Worm (Caenorhabditis elegans) whole organism, L3 larva: ENCODE data around the gene sdz-36.

ENCODE experiments used
- R02D3.7 ChIP-seq: fragments of 150-350 bp; optimal IDR thresholded peaks from 2 replicates; lab custom pipeline; 2014; ENCODE audit warnings: missing biosample characterization, missing genetic modification characterization
- ZK546.5 ChIP-seq: sonication (generic microtip); optimal IDR thresholded peaks from 2 replicates; lab custom pipeline; 2017; ENCODE audit warnings: missing biosample characterization, missing genetic modification characterization
- aly-2 ChIP-seq: fragments of 150-350 bp; optimal IDR thresholded peaks from 2 replicates; lab custom pipeline; 2014; ENCODE audit warnings: missing biosample characterization, missing genetic modification characterization
- ama-1 ChIP-seq: fragments of 150-350 bp; optimal IDR thresholded peaks from 2 replicates; lab custom pipeline; 2018
- ceh-16 ChIP-seq: sonication (generic microtip); optimal IDR thresholded peaks from 2 replicates; lab custom pipeline; 2017; ENCODE audit warnings: missing biosample characterization, missing genetic modification characterization
- ceh-28 ChIP-seq: fragments of 150-350 bp; optimal IDR thresholded peaks from 2 replicates; lab custom pipeline; 2014; ENCODE audit warnings: missing biosample characterization, missing genetic modification reagents, missing genetic modification characterization
- ceh-82 ChIP-seq: fragments of 150-350 bp; optimal IDR thresholded peaks from 2 replicates; lab custom pipeline; 2014; ENCODE audit warnings: missing biosample characterization, missing genetic modification characterization
- ceh-9 ChIP-seq: sonication (generic microtip); optimal IDR thresholded peaks from 2 replicates; lab custom pipeline; 2018; ENCODE audit warnings: missing biosample characterization, missing genetic modification characterization
- daf-12 ChIP-seq: fragments of 150-350 bp; optimal IDR thresholded peaks from 2 replicates; lab custom pipeline; 2014; ENCODE audit warnings: missing biosample characterization, missing genetic modification reagents, missing genetic modification characterization
- egl-27 ChIP-seq: sonication (generic microtip); optimal IDR thresholded peaks from 4 replicates; lab custom pipeline; 2017; ENCODE audit warnings: missing biosample characterization, missing genetic modification reagents, missing genetic modification characterization
- egl-5 ChIP-seq: fragments of 150-350 bp; optimal IDR thresholded peaks from 2 replicates; lab custom pipeline; 2017; ENCODE audit warnings: missing biosample characterization, missing genetic modification reagents, missing genetic modification characterization, inconsistent platforms
- elt-1 ChIP-seq: fragments of 150-350 bp; optimal IDR thresholded peaks from 2 replicates; lab custom pipeline; 2014; ENCODE audit warnings: missing biosample characterization, missing genetic modification characterization
- elt-2 ChIP-seq: sonication (generic microtip); optimal IDR thresholded peaks from 2 replicates; lab custom pipeline; 2016; ENCODE audit warnings: missing genetic modification reagents, mild to moderate bottlenecking, missing genetic modification characterization, missing compliant biosample characterization
- elt-3 ChIP-seq, 3 experiments: fragments of 150-350 bp in 1 of 3; sonication (generic microtip) in 2 of 3; optimal IDR thresholded peaks; 2 replicates in 2 of 3; 4 replicates in 1 of 3; lab custom pipeline; 2014 to 2017; ENCODE audit warnings: missing biosample characterization in 3 of 3, missing genetic modification characterization in 3 of 3
- eor-1 ChIP-seq, 2 experiments: fragments of 150-350 bp; optimal IDR thresholded peaks; 2 replicates each; lab custom pipeline; 2014 to 2018; ENCODE audit warnings: missing biosample characterization in 2 of 2, missing genetic modification characterization in 2 of 2
- fkh-10 ChIP-seq: sonication (generic microtip); optimal IDR thresholded peaks from 2 replicates; lab custom pipeline; 2017; ENCODE audit warnings: missing biosample characterization, missing genetic modification reagents, missing genetic modification characterization
- fkh-2 ChIP-seq: fragments of 150-350 bp; optimal IDR thresholded peaks from 2 replicates; lab custom pipeline; 2014; ENCODE audit warnings: missing biosample characterization, missing genetic modification reagents, missing genetic modification characterization
- fos-1 ChIP-seq: fragments of 150-350 bp; optimal IDR thresholded peaks from 2 replicates; lab custom pipeline; 2014; ENCODE audit warnings: missing biosample characterization, missing genetic modification characterization
- hmg-11 ChIP-seq: sonication (generic microtip); optimal IDR thresholded peaks from 2 replicates; lab custom pipeline; 2016; ENCODE audit warnings: missing genetic modification characterization, missing compliant biosample characterization
- jun-1 ChIP-seq: fragments of 150-350 bp; optimal IDR thresholded peaks from 2 replicates; lab custom pipeline; 2014; ENCODE audit warnings: missing biosample characterization, missing genetic modification reagents, missing genetic modification characterization
- lin-15B ChIP-seq: fragments of 150-350 bp; optimal IDR thresholded peaks from 2 replicates; lab custom pipeline; 2014; ENCODE audit warnings: missing biosample characterization, missing genetic modification characterization
- lin-39 ChIP-seq: fragments of 150-350 bp; optimal IDR thresholded peaks from 2 replicates; lab custom pipeline; 2018; ENCODE audit warnings: missing biosample characterization, missing genetic modification reagents, missing genetic modification characterization
- lsy-12 ChIP-seq: sonication (generic microtip); optimal IDR thresholded peaks from 2 replicates; lab custom pipeline; 2016; ENCODE audit warnings: mild to moderate bottlenecking, missing genetic modification characterization, missing compliant biosample characterization
- mdl-1 ChIP-seq: fragments of 150-350 bp; optimal IDR thresholded peaks from 2 replicates; lab custom pipeline; 2014; ENCODE audit warnings: missing biosample characterization, missing genetic modification characterization
- mml-1 ChIP-seq: fragments of 150-350 bp; sonication (generic microtip); optimal IDR thresholded peaks from 3 replicates; lab custom pipeline; 2014; ENCODE audit warnings: missing biosample characterization, missing genetic modification characterization
- nfya-1 ChIP-seq: sonication (generic microtip); optimal IDR thresholded peaks from 2 replicates; lab custom pipeline; 2017; ENCODE audit warnings: missing genetic modification characterization, mild to moderate bottlenecking, missing compliant biosample characterization, antibody characterized with exemption, moderate library complexity; ENCODE audit not compliant: insufficient read depth
- nhr-11 ChIP-seq: fragments of 150-350 bp; optimal IDR thresholded peaks from 2 replicates; lab custom pipeline; 2014; ENCODE audit warnings: missing biosample characterization, missing genetic modification characterization
- nhr-12 ChIP-seq: fragments of 150-350 bp; optimal IDR thresholded peaks from 2 replicates; lab custom pipeline; 2014; ENCODE audit warnings: missing biosample characterization, missing genetic modification characterization
- nhr-23 ChIP-seq: fragments of 150-350 bp; optimal IDR thresholded peaks from 2 replicates; lab custom pipeline; 2014; ENCODE audit warnings: missing biosample characterization, missing genetic modification reagents, missing genetic modification characterization
- nhr-237 ChIP-seq: fragments of 150-350 bp; optimal IDR thresholded peaks from 2 replicates; lab custom pipeline; 2014; ENCODE audit warnings: missing biosample characterization, missing genetic modification characterization
- nhr-25 ChIP-seq: sonication (generic microtip); optimal IDR thresholded peaks from 2 replicates; lab custom pipeline; 2017; ENCODE audit warnings: missing biosample characterization, missing genetic modification characterization
- nhr-28 ChIP-seq: fragments of 150-350 bp; optimal IDR thresholded peaks from 2 replicates; lab custom pipeline; 2014; ENCODE audit warnings: missing biosample characterization, missing genetic modification characterization
- nhr-43 ChIP-seq: sonication (generic microtip); optimal IDR thresholded peaks from 2 replicates; lab custom pipeline; 2016; ENCODE audit warnings: mild to moderate bottlenecking, missing genetic modification characterization, missing compliant biosample characterization; ENCODE audit not compliant: poor library complexity, severe bottlenecking
- nhr-67 ChIP-seq: fragments of 150-350 bp; optimal IDR thresholded peaks from 2 replicates; lab custom pipeline; 2014; ENCODE audit warnings: missing biosample characterization, missing genetic modification characterization
- nhr-76 ChIP-seq: fragments of 150-350 bp; sonication (generic microtip); optimal IDR thresholded peaks from 5 replicates; lab custom pipeline; 2014; ENCODE audit warnings: missing biosample characterization, missing genetic modification characterization
- nhr-77 ChIP-seq: fragments of 150-350 bp; optimal IDR thresholded peaks from 2 replicates; lab custom pipeline; 2014; ENCODE audit warnings: missing biosample characterization, missing genetic modification characterization
- pha-4 ChIP-seq: fragments of 150-350 bp; optimal IDR thresholded peaks from 2 replicates; lab custom pipeline; 2014; ENCODE audit warnings: missing biosample characterization, missing genetic modification reagents, missing genetic modification characterization
- pqm-1 ChIP-seq: fragments of 150-350 bp; optimal IDR thresholded peaks from 2 replicates; lab custom pipeline; 2017; ENCODE audit warnings: missing biosample characterization, missing genetic modification characterization, inconsistent platforms
- sea-2 ChIP-seq: fragments of 150-350 bp; sonication (generic microtip); optimal IDR thresholded peaks from 4 replicates; lab custom pipeline; 2014; ENCODE audit warnings: missing biosample characterization, missing genetic modification reagents, missing genetic modification characterization
- skn-1 ChIP-seq: fragments of 150-350 bp; optimal IDR thresholded peaks from 2 replicates; lab custom pipeline; 2014; ENCODE audit warnings: missing biosample characterization, missing genetic modification characterization
- snpc-4 ChIP-seq: fragments of 150-350 bp; optimal IDR thresholded peaks from 2 replicates; lab custom pipeline; 2014; ENCODE audit warnings: missing biosample characterization, missing genetic modification characterization
- tbx-2 ChIP-seq: sonication (generic microtip); optimal IDR thresholded peaks from 2 replicates; lab custom pipeline; 2016; ENCODE audit warnings: mild to moderate bottlenecking, missing genetic modification characterization, missing compliant biosample characterization
- unc-39 ChIP-seq: sonication (generic microtip); optimal IDR thresholded peaks from 4 replicates; lab custom pipeline; 2017; ENCODE audit warnings: missing biosample characterization, missing genetic modification characterization
- unc-62 ChIP-seq: fragments of 150-350 bp; sonication (generic microtip); optimal IDR thresholded peaks from 4 replicates; lab custom pipeline; 2014; ENCODE audit warnings: missing biosample characterization, missing genetic modification reagents, missing genetic modification characterization
- zag-1 ChIP-seq: fragments of 150-350 bp; optimal IDR thresholded peaks from 2 replicates; lab custom pipeline; 2014; ENCODE audit warnings: missing biosample characterization, missing genetic modification characterization
- ztf-11 ChIP-seq: fragments of 150-350 bp; optimal IDR thresholded peaks from 2 replicates; lab custom pipeline; 2014; ENCODE audit warnings: missing biosample characterization, missing genetic modification characterization
- ztf-4 ChIP-seq: fragments of 150-350 bp; optimal IDR thresholded peaks from 2 replicates; lab custom pipeline; 2014; ENCODE audit warnings: missing biosample characterization, missing genetic modification characterization

sdz-36 gene

ce11 chrIV:9716490-9716889 lies 25.7 kb downstream of the sdz-36 start:
- TF ChIP-seq nhr-23 (tag; lab: Kevin White, UChicago) (peak; percentile 49), pha-4 (peak; percentile 59), snpc-4 (peak; percentile 23), nhr-11 (tag; lab: Kevin White, UChicago) (no peak), pqm-1 (tag; lab: Kevin White, UChicago) (peak; percentile 72), nhr-25 (peak; percentile 36), elt-2 (tag; lab: Kevin White, UChicago) (peak; percentile 76), daf-12 (tag; lab: Kevin White, UChicago) (no peak), skn-1 (tag; lab: Kevin White, UChicago) (peak; percentile 97), ceh-28 (tag; lab: Kevin White, UChicago) (peak; percentile 59), egl-5 (tag; lab: Kevin White, UChicago) (no peak)

- TF ChIP-seq lin-15B (tag; lab: Kevin White, UChicago) (no peak), unc-62 (GFP tag; lab: Kevin White, UChicago) (no peak), skn-1 (tag; lab: Kevin White, UChicago) (peak; percentile 15)
These were observed 27.1 kb downstream of the sdz-36 start for ce11 chrIV:9717844-9718243.

ce11 chrIV:9718396-9718795 lies 27.7 kb downstream of the sdz-36 start:
- peak; percentile 32 for TF ChIP-seq snpc-4
- TF ChIP-seq ama-1 (lab: Kevin White, UChicago), result peak; percentile 86
- no peak for TF ChIP-seq sea-2 (GFP tag; lab: Kevin White, UChicago)
- peak; percentile 79 for TF ChIP-seq nfya-1
- peak; percentile 52 for TF ChIP-seq ceh-28 (tag; lab: Kevin White, UChicago)
- peak; percentile 76 for TF ChIP-seq jun-1
- no peak for TF ChIP-seq mml-1
- peak; percentile 23 for TF ChIP-seq elt-1 (tag; lab: Kevin White, UChicago)
- TF ChIP-seq fkh-2, result no peak
- peak; percentile 54 for TF ChIP-seq lin-15B (tag; lab: Kevin White, UChicago)
- TF ChIP-seq nhr-237 (tag; lab: Kevin White, UChicago), result no peak
- TF ChIP-seq egl-27 (tag; lab: Kevin White, UChicago), result no peak
- TF ChIP-seq nhr-43 (tag; lab: Kevin White, UChicago), result peak; percentile 57
- no peak for TF ChIP-seq nhr-77
- no peak for TF ChIP-seq nhr-12
- peak; percentile 4 for TF ChIP-seq R02D3.7
- no peak for TF ChIP-seq nhr-28
- no peak for TF ChIP-seq fkh-10
- no peak for TF ChIP-seq ceh-9
- TF ChIP-seq nhr-25, result peak; percentile 77
- no peak for TF ChIP-seq eor-1 (tag; optimal IDR thresholded peaks at IDR 0.05; lab: Kevin White, UChicago)
- no peak for TF ChIP-seq daf-12 (tag; lab: Kevin White, UChicago)
- no peak for TF ChIP-seq fos-1 (tag; lab: Kevin White, UChicago)
- peak; percentile 5 for TF ChIP-seq nhr-11 (tag; lab: Kevin White, UChicago)
- TF ChIP-seq elt-3 (tag; optimal IDR thresholded peaks at IDR 0.05; lab: Kevin White, UChicago), result no peak
- TF ChIP-seq pha-4, result peak; percentile 90
- TF ChIP-seq ZK546.5 (tag; lab: Kevin White, UChicago), result no peak
- TF ChIP-seq nhr-23 (tag; lab: Kevin White, UChicago), result peak; percentile 82
- no peak for TF ChIP-seq ztf-11 (tag; lab: Kevin White, UChicago)
- TF ChIP-seq zag-1 (tag; lab: Kevin White, UChicago), result no peak
- TF ChIP-seq lsy-12 (tag; lab: Kevin White, UChicago), result no peak
- no peak for TF ChIP-seq ceh-82 (tag; lab: Kevin White, UChicago)
- TF ChIP-seq mdl-1 (tag; lab: Kevin White, UChicago), result no peak
- peak; percentile 77 for TF ChIP-seq elt-2 (tag; lab: Kevin White, UChicago)
- no peak for TF ChIP-seq aly-2 (tag; lab: Kevin White, UChicago)
- no peak for TF ChIP-seq nhr-67 (tag; lab: Kevin White, UChicago)
- TF ChIP-seq unc-62 (GFP tag; lab: Kevin White, UChicago), result no peak
- TF ChIP-seq lin-39, result peak; percentile 53
- TF ChIP-seq nhr-76 (tag; lab: Kevin White, UChicago), result no peak
- peak; percentile 68 for TF ChIP-seq hmg-11 (tag; lab: Kevin White, UChicago)
- peak; percentile 37 for TF ChIP-seq tbx-2 (tag; lab: Kevin White, UChicago)
- TF ChIP-seq pqm-1 (tag; lab: Kevin White, UChicago), result peak; percentile 80
- TF ChIP-seq ceh-16 (tag; lab: Kevin White, UChicago), result no peak
- peak; percentile 68 for TF ChIP-seq egl-5 (tag; lab: Kevin White, UChicago)
- TF ChIP-seq ztf-4 (tag; lab: Kevin White, UChicago), result no peak
- TF ChIP-seq skn-1 (tag; lab: Kevin White, UChicago), result peak; percentile 99
- no peak for TF ChIP-seq unc-39
